Worm (Caenorhabditis elegans) whole organism, late embryonic: ENCODE results near the gene cwp-5.

Experiments
- C08G9.2 ChIP-seq: sonication (generic microtip); optimal IDR thresholded peaks from 2 replicates; lab custom pipeline; 2016; ENCODE audit warnings: mild to moderate bottlenecking, missing genetic modification characterization, moderate library complexity, missing compliant biosample characterization
- K02D7.2 ChIP-seq: sonication (generic microtip); optimal IDR thresholded peaks from 2 replicates; lab custom pipeline; 2017; ENCODE audit warnings: mild to moderate bottlenecking, missing genetic modification characterization, missing compliant biosample characterization
- Y22D7AL.16 ChIP-seq: sonication (generic microtip); optimal IDR thresholded peaks from 2 replicates; lab custom pipeline; 2016; ENCODE audit warnings: missing genetic modification characterization, missing compliant biosample characterization
- ahr-1 ChIP-seq: sonication (generic microtip); optimal IDR thresholded peaks from 2 replicates; lab custom pipeline; 2016; ENCODE audit warnings: missing genetic modification characterization, missing compliant biosample characterization
- ceh-18 ChIP-seq: sonication (generic microtip); optimal IDR thresholded peaks from 2 replicates; lab custom pipeline; 2016; ENCODE audit warnings: missing genetic modification characterization, missing compliant biosample characterization
- ceh-19 ChIP-seq: fragments of 200-800 bp; sonication (Bioruptor generic); optimal IDR thresholded peaks from 2 replicates; lab custom pipeline; 2018; ENCODE audit warnings: mild to moderate bottlenecking, missing genetic modification characterization, missing compliant biosample characterization
- ceh-2 ChIP-seq: sonication (generic microtip); optimal IDR thresholded peaks from 2 replicates; lab custom pipeline; 2016; ENCODE audit warnings: missing genotype, missing genetic modification characterization, missing compliant biosample characterization
- ceh-24 ChIP-seq: sonication (generic microtip); optimal IDR thresholded peaks from 2 replicates; lab custom pipeline; 2016; ENCODE audit warnings: mild to moderate bottlenecking, missing genetic modification characterization, missing compliant biosample characterization
- ceh-31 ChIP-seq: sonication (generic microtip); optimal IDR thresholded peaks from 2 replicates; lab custom pipeline; 2016; ENCODE audit warnings: missing genetic modification characterization, missing compliant biosample characterization
- ceh-34 ChIP-seq: sonication (generic microtip); optimal IDR thresholded peaks from 2 replicates; lab custom pipeline; 2016; ENCODE audit warnings: mild to moderate bottlenecking, missing genetic modification characterization, missing compliant biosample characterization
- ceh-48 ChIP-seq: sonication (generic microtip); optimal IDR thresholded peaks from 2 replicates; lab custom pipeline; 2016; ENCODE audit warnings: missing genetic modification characterization, inconsistent platforms, missing compliant biosample characterization
- dmd-4 ChIP-seq: sonication (generic microtip); optimal IDR thresholded peaks from 2 replicates; lab custom pipeline; 2016; ENCODE audit warnings: borderline replicate concordance, missing genetic modification characterization, missing compliant biosample characterization
- dve-1 ChIP-seq: sonication (generic microtip); optimal IDR thresholded peaks from 2 replicates; lab custom pipeline; 2017; ENCODE audit warnings: antibody characterized with exemption, mild to moderate bottlenecking, missing genetic modification characterization, missing compliant biosample characterization
- elt-2 ChIP-seq: sonication (generic microtip); optimal IDR thresholded peaks from 2 replicates; lab custom pipeline; 2016; ENCODE audit warnings: missing genetic modification reagents, missing genetic modification characterization, missing compliant biosample characterization
- fkh-10 ChIP-seq: fragments of 150-350 bp; optimal IDR thresholded peaks from 2 replicates; lab custom pipeline; 2014; ENCODE audit warnings: missing biosample characterization, missing genetic modification reagents, missing genetic modification characterization
- hlh-15 ChIP-seq: sonication (generic microtip); optimal IDR thresholded peaks from 2 replicates; lab custom pipeline; 2016; ENCODE audit warnings: missing genetic modification characterization, missing compliant biosample characterization
- hlh-30 ChIP-seq: sonication (generic microtip); optimal IDR thresholded peaks from 2 replicates; lab custom pipeline; 2017; ENCODE audit warnings: antibody characterized with exemption, missing genetic modification characterization, missing compliant biosample characterization; ENCODE audit not compliant: insufficient read depth
- hlh-8 ChIP-seq: sonication (generic microtip); optimal IDR thresholded peaks from 2 replicates; lab custom pipeline; 2016; ENCODE audit warnings: missing genotype, missing genetic modification characterization, missing compliant biosample characterization
- lim-6 ChIP-seq: sonication (generic microtip); optimal IDR thresholded peaks from 2 replicates; lab custom pipeline; 2016; ENCODE audit warnings: missing genetic modification characterization, missing compliant biosample characterization
- lin-11 ChIP-seq: fragments of 200-800 bp; sonication (Bioruptor generic); optimal IDR thresholded peaks from 2 replicates; lab custom pipeline; 2018; ENCODE audit warnings: mild to moderate bottlenecking, missing genetic modification characterization, missing compliant biosample characterization
- mec-3 ChIP-seq: sonication (generic microtip); optimal IDR thresholded peaks from 2 replicates; lab custom pipeline; 2016; ENCODE audit warnings: borderline replicate concordance, missing genetic modification characterization, missing compliant biosample characterization
- nhr-11 ChIP-seq: fragments of 150-350 bp; optimal IDR thresholded peaks from 2 replicates; lab custom pipeline; 2014; ENCODE audit warnings: missing biosample characterization, missing genetic modification characterization
- pha-2 ChIP-seq: sonication (generic microtip); optimal IDR thresholded peaks from 2 replicates; lab custom pipeline; 2017; ENCODE audit warnings: mild to moderate bottlenecking, missing genetic modification characterization, missing compliant biosample characterization
- pros-1 ChIP-seq: fragments of 150-350 bp; optimal IDR thresholded peaks from 2 replicates; lab custom pipeline; 2014; ENCODE audit warnings: missing biosample characterization, missing genetic modification reagents, missing genetic modification characterization
- ref-2 ChIP-seq: sonication (generic microtip); optimal IDR thresholded peaks from 2 replicates; lab custom pipeline; 2016; ENCODE audit warnings: missing genetic modification characterization, missing compliant biosample characterization
- rnt-1 ChIP-seq: sonication (generic microtip); optimal IDR thresholded peaks from 2 replicates; lab custom pipeline; 2016; ENCODE audit warnings: missing genetic modification characterization, missing compliant biosample characterization
- sox-4 ChIP-seq: sonication (generic microtip); optimal IDR thresholded peaks from 2 replicates; lab custom pipeline; 2017; ENCODE audit warnings: mild to moderate bottlenecking, missing genetic modification characterization, inconsistent platforms, missing compliant biosample characterization
- syd-9 ChIP-seq: sonication (generic microtip); optimal IDR thresholded peaks from 2 replicates; lab custom pipeline; 2016; ENCODE audit warnings: mild to moderate bottlenecking, missing genetic modification characterization, moderate library complexity, missing compliant biosample characterization
- tbx-2 ChIP-seq: sonication (generic microtip); optimal IDR thresholded peaks from 2 replicates; lab custom pipeline; 2016; ENCODE audit warnings: missing genetic modification characterization, missing compliant biosample characterization
- zip-5 ChIP-seq: sonication (generic microtip); optimal IDR thresholded peaks from 2 replicates; lab custom pipeline; 2016; ENCODE audit warnings: missing genetic modification characterization, missing compliant biosample characterization

The cwp-5 gene

DNA sequence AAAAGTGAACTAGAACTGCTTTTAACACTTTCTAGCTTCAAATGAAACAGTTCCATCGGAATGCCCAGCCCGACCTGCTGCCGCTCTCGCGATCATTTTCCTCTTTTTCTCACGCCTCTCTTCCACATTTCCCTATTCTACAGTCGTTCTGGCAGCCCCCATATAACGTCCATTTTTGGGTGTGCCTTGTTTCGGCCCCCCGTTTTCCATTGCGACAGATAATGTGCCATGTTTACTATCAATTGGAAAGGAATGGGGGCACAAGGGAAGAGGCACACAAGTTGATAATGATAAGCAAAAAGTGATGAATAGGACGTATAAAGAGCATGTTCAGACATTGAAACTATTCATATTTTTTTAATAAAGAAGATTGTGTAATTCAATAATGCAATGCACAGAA, 30.8 kb downstream of the cwp-5 start:
- TF ChIP-seq ceh-34 (tag; lab: Kevin White, UChicago) (peak; percentile 10), dve-1 (tag; lab: Kevin White, UChicago) (no peak), ahr-1 (tag; lab: Kevin White, UChicago) (no peak), tbx-2 (tag; lab: Kevin White, UChicago) (peak; percentile 7), elt-2 (tag; lab: Kevin White, UChicago) (peak; percentile 85)

DNA sequence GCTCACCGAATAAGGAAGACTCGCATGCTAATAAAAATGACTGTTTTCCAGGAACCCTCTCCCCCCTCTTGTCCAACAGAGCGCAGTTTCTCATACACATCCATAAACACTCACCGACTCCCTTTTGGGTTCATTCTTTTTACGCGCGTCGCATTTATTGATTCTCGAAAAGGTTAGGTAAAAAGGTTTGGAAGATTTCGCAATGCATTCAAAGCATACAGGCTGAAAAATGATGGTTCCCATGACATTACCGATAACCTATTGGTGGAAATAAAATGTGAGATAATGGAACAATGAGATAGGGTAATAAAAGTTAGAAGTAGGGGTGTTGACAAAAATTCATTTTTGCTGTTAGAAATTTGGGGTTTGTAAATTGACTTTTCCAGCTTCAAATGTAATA, 31.3 kb downstream of the cwp-5 start:
- TF ChIP-seq ahr-1 (tag; lab: Kevin White, UChicago) (no peak), ceh-48 (tag; lab: Kevin White, UChicago) (peak; percentile 13)

DNA sequence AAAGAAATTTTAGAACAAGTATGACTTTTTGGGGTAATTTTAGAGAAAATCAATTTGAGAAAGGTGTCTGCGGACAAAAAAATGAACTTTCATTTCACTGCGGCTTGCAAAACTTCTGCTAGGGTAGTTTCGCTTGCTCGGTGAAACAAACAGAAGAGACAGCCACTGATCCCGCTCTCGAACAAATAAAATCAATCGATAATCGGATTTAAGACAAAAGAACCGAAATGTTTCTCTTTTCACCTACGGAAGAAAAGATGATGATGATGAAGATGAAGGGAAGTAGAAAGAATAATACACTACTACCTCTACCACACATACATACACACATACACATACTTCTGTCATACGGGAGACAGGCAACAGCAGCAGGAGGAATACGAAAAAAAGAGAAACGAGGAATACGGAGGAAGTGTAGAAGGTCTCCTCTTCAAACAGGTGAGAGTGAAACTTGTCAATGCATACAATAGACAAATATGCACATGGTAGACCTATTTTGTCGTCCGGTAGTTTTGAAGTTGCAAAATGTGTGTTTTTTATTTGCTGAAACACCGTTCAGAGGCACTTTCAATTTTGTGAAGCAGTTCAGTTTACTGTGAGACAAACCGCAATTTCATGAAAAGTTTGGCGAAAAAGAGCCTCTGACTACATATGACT, 32.5 kb downstream of the cwp-5 start:
- TF ChIP-seq syd-9 (tag; lab: Kevin White, UChicago): no peak
- no peak for TF ChIP-seq dmd-4 (tag; lab: Kevin White, UChicago)
- no peak for TF ChIP-seq Y22D7AL.16
- TF ChIP-seq mec-3 (tag; lab: Kevin White, UChicago): no peak
- no peak for TF ChIP-seq ceh-24 (tag; lab: Kevin White, UChicago)
- no peak for TF ChIP-seq fkh-10 (GFP tag; lab: Kevin White, UChicago)
- no peak for TF ChIP-seq pha-2 (tag; lab: Kevin White, UChicago)
- no peak for TF ChIP-seq ceh-2 (tag; lab: Kevin White, UChicago)
- TF ChIP-seq ceh-34 (tag; lab: Kevin White, UChicago): no peak
- TF ChIP-seq ref-2 (tag; lab: Kevin White, UChicago): no peak
- TF ChIP-seq hlh-8 (tag; lab: Kevin White, UChicago): no peak
- TF ChIP-seq rnt-1 (tag; lab: Kevin White, UChicago): no peak
- no peak for TF ChIP-seq hlh-30 (tag; lab: Kevin White, UChicago)
- no peak for TF ChIP-seq hlh-15 (tag; lab: Kevin White, UChicago)

DNA sequence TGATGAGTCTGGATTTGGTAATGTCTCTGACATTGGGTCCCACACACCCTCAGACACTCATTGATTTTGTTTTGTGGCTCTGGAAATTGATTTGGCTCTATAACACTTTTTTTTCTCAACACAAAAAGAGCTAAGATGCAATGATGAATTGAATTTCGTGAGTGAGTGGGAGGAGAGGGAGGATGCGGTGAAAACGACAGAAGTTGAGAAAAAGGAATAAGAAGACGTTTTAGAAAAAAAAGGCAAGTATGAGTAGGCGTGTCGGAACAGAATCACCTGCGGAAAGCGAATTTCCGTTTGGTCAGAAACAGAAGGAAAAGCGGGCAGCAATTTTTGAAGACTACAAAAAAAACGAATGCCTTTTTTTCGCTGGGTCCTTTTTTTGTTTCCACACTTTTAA, 34.0 kb downstream of the cwp-5 start:
- TF ChIP-seq pros-1 (peak; percentile 29), lin-11 (no peak)

DNA sequence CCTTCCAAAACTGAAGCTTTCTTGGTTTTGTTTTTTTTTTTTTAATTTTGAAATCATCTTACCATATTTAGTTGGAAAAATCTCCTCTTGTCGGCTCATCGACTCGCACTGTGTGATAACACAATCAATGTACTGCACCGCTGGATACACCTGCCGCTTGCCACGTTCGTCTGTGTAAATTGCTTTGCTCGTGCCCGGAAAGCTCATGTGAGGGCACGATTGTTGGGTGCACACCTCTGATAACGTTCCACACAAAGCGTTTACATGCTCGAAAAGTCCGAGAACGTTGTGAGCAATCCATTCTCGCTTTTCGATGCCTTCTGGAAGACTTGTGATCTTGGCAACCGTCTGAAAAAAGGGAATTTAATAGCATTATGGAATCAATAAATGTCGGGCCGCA, 35.2 kb downstream of the cwp-5 start:
- TF ChIP-seq Y22D7AL.16 (no peak), zip-5 (tag; lab: Kevin White, UChicago) (no peak), ceh-19 (GFP tag; lab: Kevin White, UChicago) (no peak), lim-6 (tag; lab: Kevin White, UChicago) (no peak), ceh-24 (tag; lab: Kevin White, UChicago) (no peak), ceh-2 (tag; lab: Kevin White, UChicago) (no peak)
- TF ChIP-seq, all 69 proteins: peak for 0

DNA sequence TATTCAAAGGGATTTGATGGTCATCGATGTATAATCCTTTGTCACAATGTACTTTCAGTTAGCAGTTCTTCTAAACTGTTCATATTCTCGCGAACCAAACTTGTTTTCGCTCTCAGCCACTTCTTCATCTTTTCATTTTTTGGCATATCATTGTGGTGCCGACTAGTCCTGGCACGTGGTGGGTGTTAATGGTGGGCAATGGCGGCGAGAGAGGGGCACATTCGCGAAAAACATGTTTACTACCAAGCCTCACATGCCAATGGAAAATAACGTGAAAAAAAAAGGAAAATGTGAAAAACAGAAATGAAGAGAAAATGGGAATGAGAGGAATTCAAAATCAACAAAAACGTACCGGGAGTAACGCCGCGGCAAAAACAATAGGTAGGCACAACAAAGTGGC, 42.7 kb downstream of the cwp-5 start:
- TF ChIP-seq ceh-18 (tag; lab: Kevin White, UChicago) (no peak), lim-6 (tag; lab: Kevin White, UChicago) (no peak), sox-4 (tag; lab: Kevin White, UChicago) (no peak)

DNA sequence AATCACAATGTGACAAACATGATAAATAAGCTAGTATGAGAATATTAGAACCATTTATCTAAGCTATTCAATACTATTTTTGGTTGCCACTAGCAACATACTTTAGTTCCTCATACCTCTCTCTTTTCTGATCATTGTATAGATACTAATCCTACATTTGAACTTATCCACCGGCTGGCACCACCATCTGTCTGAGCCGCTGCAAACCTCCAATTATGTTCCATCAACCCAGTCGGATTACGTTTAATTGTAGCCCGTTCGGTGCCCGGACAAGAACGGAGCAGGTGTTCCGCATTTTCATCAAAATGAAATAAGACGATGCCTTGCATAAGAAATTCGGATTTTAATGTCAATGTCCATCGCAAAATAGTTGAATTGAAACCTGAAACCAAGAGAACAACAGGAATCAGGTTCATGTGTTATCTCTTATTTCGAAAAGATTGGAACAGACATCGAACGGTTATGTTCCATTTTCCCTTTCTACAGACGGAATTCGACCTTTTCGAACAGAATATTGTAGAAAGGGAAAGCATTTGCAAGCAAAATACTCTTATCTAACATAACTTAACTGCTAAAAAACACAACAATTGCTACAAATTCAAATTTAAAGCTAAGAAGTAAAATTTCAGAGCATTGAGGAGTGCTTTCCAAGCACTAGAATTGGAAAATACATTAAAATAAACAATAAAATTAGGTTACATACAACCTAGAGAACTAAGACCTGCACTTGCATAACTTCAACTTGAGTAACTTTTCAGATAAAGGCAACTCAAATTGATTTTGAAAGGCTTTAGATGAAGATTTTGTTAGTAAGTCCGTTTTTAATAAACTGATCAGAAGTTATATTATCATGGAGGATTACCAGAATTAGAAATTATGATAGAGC, 43.5 kb downstream of the cwp-5 start:
- TF ChIP-seq K02D7.2 (tag; lab: Kevin White, UChicago) (no peak), ceh-34 (tag; lab: Kevin White, UChicago) (peak; percentile 9), ceh-31 (peak; percentile 30), C08G9.2 (tag; lab: Kevin White, UChicago) (no peak), nhr-11 (tag; lab: Kevin White, UChicago) (no peak)
